Worm (Caenorhabditis elegans) whole organism, mixed stage, embryonic: ENCODE data around the gene C02B8.7.

Experiments used
- M03D4.4 ChIP-seq: sonication (generic microtip); optimal IDR thresholded peaks from 2 replicates; lab custom pipeline; 2017; ENCODE audit warnings: mild to moderate bottlenecking, missing genetic modification characterization, missing compliant biosample characterization
- bed-3 ChIP-seq: fragments of 200-800 bp; sonication (Bioruptor generic); optimal IDR thresholded peaks from 3 replicates; lab custom pipeline; 2018; ENCODE audit warnings: mild to moderate bottlenecking, missing genetic modification characterization, moderate library complexity, missing compliant biosample characterization
- blmp-1 ChIP-seq: fragments of 150-350 bp; optimal IDR thresholded peaks from 2 replicates; lab custom pipeline; 2014; ENCODE audit warnings: missing biosample characterization, missing genetic modification characterization
- ceh-43 ChIP-seq: fragments of 200-800 bp; sonication (Bioruptor generic); optimal IDR thresholded peaks from 2 replicates; lab custom pipeline; 2018; ENCODE audit warnings: mild to moderate bottlenecking, missing genetic modification characterization, moderate library complexity, missing compliant biosample characterization
- ceh-83 ChIP-seq: fragments of 200-800 bp; sonication (Bioruptor generic); optimal IDR thresholded peaks from 2 replicates; lab custom pipeline; 2018; ENCODE audit warnings: mild to moderate bottlenecking, missing genetic modification characterization, missing compliant biosample characterization
- ces-1 ChIP-seq: fragments of 150-350 bp; optimal IDR thresholded peaks from 2 replicates; lab custom pipeline; 2014; ENCODE audit warnings: missing biosample characterization, missing genetic modification reagents, missing genetic modification characterization
- cnd-1 ChIP-seq: fragments of 200-800 bp; sonication (Bioruptor generic); optimal IDR thresholded peaks from 2 replicates; lab custom pipeline; 2018; ENCODE audit warnings: mild to moderate bottlenecking, missing genetic modification characterization, missing compliant biosample characterization
- drap-1 ChIP-seq: fragments of 200-800 bp; sonication (Bioruptor generic); optimal IDR thresholded peaks from 3 replicates; lab custom pipeline; 2018; ENCODE audit warnings: mild to moderate bottlenecking, missing genetic modification characterization, missing compliant biosample characterization
- elt-1 ChIP-seq: sonication (generic microtip); optimal IDR thresholded peaks from 2 replicates; lab custom pipeline; 2017; ENCODE audit warnings: missing genetic modification characterization, mild to moderate bottlenecking, missing compliant biosample characterization, antibody characterized with exemption, moderate library complexity, borderline replicate concordance; ENCODE audit not compliant: insufficient read depth
- elt-3 ChIP-seq: fragments of 150-350 bp; optimal IDR thresholded peaks from 2 replicates; lab custom pipeline; 2014; ENCODE audit warnings: missing biosample characterization, missing genetic modification characterization
- flh-1 ChIP-seq: fragments of 200-800 bp; sonication (Bioruptor generic); optimal IDR thresholded peaks from 2 replicates; lab custom pipeline; 2018; ENCODE audit warnings: mild to moderate bottlenecking, missing genetic modification characterization, moderate library complexity, missing compliant biosample characterization
- ham-2 ChIP-seq: fragments of 200-800 bp; sonication (Bioruptor generic); optimal IDR thresholded peaks from 2 replicates; lab custom pipeline; 2018; ENCODE audit warnings: mild to moderate bottlenecking, missing genetic modification characterization, missing compliant biosample characterization
- lin-13 ChIP-seq: fragments of 150-350 bp; optimal IDR thresholded peaks from 2 replicates; lab custom pipeline; 2014; ENCODE audit warnings: missing biosample characterization, missing genetic modification characterization
- lin-32 ChIP-seq: fragments of 200-800 bp; sonication (Bioruptor generic); optimal IDR thresholded peaks from 2 replicates; lab custom pipeline; 2018; ENCODE audit warnings: mild to moderate bottlenecking, missing genetic modification characterization, missing compliant biosample characterization
- mab-5 ChIP-seq: fragments of 150-350 bp; optimal IDR thresholded peaks from 2 replicates; lab custom pipeline; 2014; ENCODE audit warnings: missing biosample characterization, missing genetic modification characterization
- mep-1 ChIP-seq: fragments of 150-350 bp; optimal IDR thresholded peaks from 2 replicates; lab custom pipeline; 2017; ENCODE audit warnings: missing biosample characterization, missing genetic modification reagents, missing genetic modification characterization, inconsistent platforms
- mls-2 ChIP-seq: sonication (generic microtip); optimal IDR thresholded peaks from 2 replicates; lab custom pipeline; 2016; ENCODE audit warnings: mild to moderate bottlenecking, missing genetic modification characterization, moderate library complexity, missing compliant biosample characterization
- nhr-12 ChIP-seq: fragments of 150-350 bp; optimal IDR thresholded peaks from 2 replicates; lab custom pipeline; 2014; ENCODE audit warnings: missing biosample characterization, missing genetic modification characterization
- nhr-2 ChIP-seq: fragments of 150-350 bp; optimal IDR thresholded peaks from 2 replicates; lab custom pipeline; 2014; ENCODE audit warnings: missing biosample characterization, missing genetic modification characterization
- nhr-237 ChIP-seq: fragments of 150-350 bp; optimal IDR thresholded peaks from 2 replicates; lab custom pipeline; 2014; ENCODE audit warnings: missing biosample characterization, missing genetic modification characterization
- nhr-28 ChIP-seq: fragments of 150-350 bp; optimal IDR thresholded peaks from 2 replicates; lab custom pipeline; 2014; ENCODE audit warnings: missing biosample characterization, missing genetic modification characterization
- nhr-76 ChIP-seq: sonication (generic microtip); optimal IDR thresholded peaks from 2 replicates; lab custom pipeline; 2017; ENCODE audit warnings: missing biosample characterization, missing genetic modification characterization
- sem-2 ChIP-seq: fragments of 200-800 bp; sonication (Bioruptor generic); optimal IDR thresholded peaks from 2 replicates; lab custom pipeline; 2018; ENCODE audit warnings: mild to moderate bottlenecking, missing genetic modification characterization, missing compliant biosample characterization
- snpc-4 ChIP-seq: fragments of 150-350 bp; optimal IDR thresholded peaks from 2 replicates; lab custom pipeline; 2014; ENCODE audit warnings: missing biosample characterization, missing genetic modification characterization
- sptf-1 ChIP-seq: sonication (generic microtip); optimal IDR thresholded peaks from 2 replicates; lab custom pipeline; 2017; ENCODE audit warnings: mild to moderate bottlenecking, missing genetic modification characterization, moderate library complexity, missing compliant biosample characterization
- tbx-8 ChIP-seq: fragments of 200-800 bp; sonication (Bioruptor generic); optimal IDR thresholded peaks from 2 replicates; lab custom pipeline; 2018; ENCODE audit warnings: mild to moderate bottlenecking, missing genetic modification characterization, moderate library complexity, missing compliant biosample characterization
- unc-120 ChIP-seq: sonication (generic microtip); optimal IDR thresholded peaks from 2 replicates; lab custom pipeline; 2017; ENCODE audit warnings: missing genetic modification characterization, missing compliant biosample characterization; ENCODE audit not compliant: poor library complexity, severe bottlenecking
- unc-39 ChIP-seq: fragments of 150-350 bp; optimal IDR thresholded peaks from 2 replicates; lab custom pipeline; 2014; ENCODE audit warnings: missing biosample characterization, missing genetic modification characterization
- zip-8 ChIP-seq: fragments of 150-350 bp; optimal IDR thresholded peaks from 2 replicates; lab custom pipeline; 2014; ENCODE audit warnings: missing biosample characterization, missing genetic modification characterization

Gene C02B8.7

DNA sequence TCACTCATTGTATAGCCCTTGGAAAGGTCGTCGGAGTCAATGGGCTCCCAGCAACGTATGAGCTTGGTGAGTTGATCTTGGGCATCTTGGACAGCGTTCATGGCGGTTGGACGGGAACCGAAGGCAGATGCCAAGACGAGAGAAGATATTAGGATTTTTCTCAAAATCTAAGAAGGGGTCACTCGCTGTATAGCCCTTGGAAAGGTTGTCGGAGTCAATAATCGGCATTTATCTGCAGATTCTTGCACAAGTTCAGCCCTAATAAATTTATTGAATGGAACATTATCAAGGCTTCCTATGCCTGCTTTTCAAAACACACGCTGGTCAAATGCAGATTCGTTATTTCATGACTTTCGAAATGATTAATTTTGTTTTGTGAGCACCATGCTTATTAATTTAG, at the start of gene C02B8.7:
TSS of gene C02B8.7 (minus strand) at position 101 of the 400 bp plus-strand sequence.
- TF ChIP-seq elt-1 (tag; lab: Kevin White, UChicago): no peak
- TF ChIP-seq ceh-83 (GFP tag; lab: Kevin White, UChicago): no peak
- no peak for TF ChIP-seq tbx-8 (GFP tag; lab: Kevin White, UChicago)
- TF ChIP-seq unc-39 (tag; lab: Kevin White, UChicago): no peak
- TF ChIP-seq flh-1: no peak
- TF ChIP-seq bed-3 (GFP tag; lab: Kevin White, UChicago): no peak
- no peak for TF ChIP-seq lin-13 (tag; lab: Kevin White, UChicago)
- TF ChIP-seq zip-8 (tag; lab: Kevin White, UChicago): no peak
- no peak for TF ChIP-seq nhr-76 (tag; lab: Kevin White, UChicago)
- no peak for TF ChIP-seq sem-2 (GFP tag; lab: Kevin White, UChicago)
- TF ChIP-seq nhr-2 (tag; lab: Kevin White, UChicago): no peak
- TF ChIP-seq cnd-1 (tag; lab: Kevin White, UChicago): no peak
- TF ChIP-seq mls-2 (tag; lab: Kevin White, UChicago): no peak
- no peak for TF ChIP-seq nhr-28 (tag; lab: Kevin White, UChicago)
- no peak for TF ChIP-seq drap-1 (GFP tag; lab: Kevin White, UChicago)
- no peak for TF ChIP-seq mep-1 (tag; lab: Kevin White, UChicago)
- no peak for TF ChIP-seq mab-5 (tag; lab: Kevin White, UChicago)

DNA sequence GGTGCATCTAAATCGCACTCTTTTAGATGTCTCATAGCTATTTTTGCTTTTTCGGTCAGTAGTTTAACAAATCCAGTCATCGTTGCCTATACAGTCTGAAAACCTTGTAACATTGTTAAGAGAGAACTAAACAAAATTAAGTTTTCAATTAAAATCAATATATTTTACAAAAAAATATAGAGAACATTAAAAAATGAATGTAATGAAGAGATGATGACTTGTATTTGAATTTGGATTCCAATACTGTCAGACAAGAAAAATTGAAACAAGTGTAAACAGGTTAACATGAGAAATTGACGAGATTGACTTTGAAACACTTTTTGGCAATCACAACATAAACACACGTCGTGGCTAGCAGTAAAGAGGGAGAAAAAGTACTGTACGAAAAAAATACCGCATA, 47.4 kb upstream of the C02B8.7 start, which contains the start of gene C17H11.5:
TSS of gene C17H11.5 (minus strand) at position 101 of the 400 bp plus-strand sequence.
- TF ChIP-seq elt-3 (tag; lab: Kevin White, UChicago) (no peak), sptf-1 (no peak), lin-32 (GFP tag; lab: Kevin White, UChicago) (no peak), ceh-43 (GFP tag; lab: Kevin White, UChicago) (no peak), nhr-76 (tag; lab: Kevin White, UChicago) (no peak), tbx-8 (GFP tag; lab: Kevin White, UChicago) (no peak), blmp-1 (tag; lab: Kevin White, UChicago) (no peak), mab-5 (tag; lab: Kevin White, UChicago) (no peak), cnd-1 (tag; lab: Kevin White, UChicago) (no peak)

DNA sequence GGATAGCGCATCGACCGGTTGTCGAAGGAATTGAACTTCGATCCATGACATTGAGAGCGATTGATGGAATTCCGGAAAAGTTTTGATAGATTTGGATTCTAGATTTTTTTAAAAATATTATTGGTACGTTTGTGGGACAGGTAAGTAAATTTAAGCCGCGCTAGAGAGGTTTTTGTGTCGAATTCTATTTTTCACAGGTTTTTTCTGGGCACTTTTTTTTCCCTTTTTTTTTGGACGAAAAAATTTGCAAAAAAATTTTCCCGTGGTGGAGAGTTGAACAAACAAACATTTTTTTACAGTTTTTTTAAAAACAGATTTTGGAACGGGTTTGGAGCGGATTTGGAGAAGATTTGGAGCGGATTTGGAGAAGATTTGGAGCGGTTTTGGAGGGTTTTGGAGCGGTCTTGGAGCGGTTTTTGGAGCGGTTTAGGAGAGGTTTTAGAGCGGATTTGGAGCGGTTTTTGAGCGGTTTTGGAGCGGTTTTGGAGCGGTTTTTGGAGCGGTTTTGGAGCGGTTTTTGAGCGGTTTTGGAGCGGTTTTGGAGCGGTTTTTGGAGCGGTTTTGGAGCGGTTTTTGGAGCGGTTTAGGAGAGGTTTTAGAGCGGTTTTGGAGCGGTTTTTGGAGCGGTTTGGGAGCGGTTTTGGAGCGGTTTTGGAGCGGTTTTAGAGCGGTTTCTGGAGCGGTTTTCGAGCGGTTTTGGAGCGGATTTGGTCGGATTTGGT, 44.1 kb upstream of the C02B8.7 start, which contains the start of gene C17H11.4:
TSS of gene C17H11.4 (minus strand) at position 51 of the 722 bp plus-strand sequence.
- peak; percentile 32 for TF ChIP-seq M03D4.4 (tag; lab: Kevin White, UChicago)
- peak; percentile 42 for TF ChIP-seq ceh-83 (GFP tag; lab: Kevin White, UChicago)
- TF ChIP-seq sptf-1: peak; percentile 51
- TF ChIP-seq mls-2 (tag; lab: Kevin White, UChicago): peak; percentile 56

- no peak for TF ChIP-seq unc-120 (tag; lab: Kevin White, UChicago)
- no peak for TF ChIP-seq nhr-12 (tag; lab: Kevin White, UChicago)
- no peak for TF ChIP-seq ham-2 (GFP tag; lab: Kevin White, UChicago)
- TF ChIP-seq ces-1 (GFP tag; lab: Kevin White, UChicago): no peak
- no peak for TF ChIP-seq elt-3 (tag; lab: Kevin White, UChicago)
- TF ChIP-seq nhr-237 (tag; lab: Kevin White, UChicago): no peak
- no peak for TF ChIP-seq nhr-28 (tag; lab: Kevin White, UChicago)
- TF ChIP-seq bed-3 (GFP tag; lab: Kevin White, UChicago): no peak
- TF ChIP-seq nhr-2 (tag; lab: Kevin White, UChicago): no peak
- no peak for TF ChIP-seq sptf-1
- TF ChIP-seq snpc-4 (tag; lab: Kevin White, UChicago): no peak
- TF ChIP-seq cnd-1 (tag; lab: Kevin White, UChicago): no peak
- no peak for TF ChIP-seq tbx-8 (GFP tag; lab: Kevin White, UChicago)
- TF ChIP-seq, all 35 proteins: peak for 0
Measured at ce11 chrX:8173610-8174009, 35.9 kb upstream of the C02B8.7 start, which contains the start of gene C17H11.1. C17H11.1 (plus strand) TSS chrX:8173910.

- TF ChIP-seq ceh-83 (GFP tag; lab: Kevin White, UChicago) (no peak), ces-1 (GFP tag; lab: Kevin White, UChicago) (peak; percentile 46)
Measured at ce11 chrX:8169534-8169933, 31.9 kb upstream of the C02B8.7 start, which contains the start of gene C17H11.2. C17H11.2 (plus strand) TSS chrX:8169930.
